Worm (Caenorhabditis elegans) whole organism, young adult: ENCODE measurements around the gene T27E4.7.

Experiments
- die-1 ChIP-seq: sonication (generic microtip); optimal IDR thresholded peaks from 2 replicates; lab custom pipeline; 2016; ENCODE audit warnings: missing genotype, mild to moderate bottlenecking, missing genetic modification characterization, missing compliant biosample characterization
- efl-1 ChIP-seq: fragments of 150-350 bp; optimal IDR thresholded peaks from 2 replicates; lab custom pipeline; 2014; ENCODE audit warnings: missing biosample characterization, missing genetic modification reagents, missing genetic modification characterization
- egrh-3 ChIP-seq: fragments of 200-800 bp; sonication (Bioruptor generic); IDR thresholded peaks from 2 replicates; pipeline ENCODE4 v1.3.6; 2022; ENCODE audit warnings: missing genetic modification reagents, missing genetic modification characterization, missing compliant biosample characterization
- madf-3 ChIP-seq: fragments of 200-800 bp; sonication (Bioruptor generic); IDR thresholded peaks from 2 replicates; pipeline ENCODE4 v1.3.6; 2022; ENCODE audit warnings: missing genetic modification reagents, missing genetic modification characterization, missing compliant biosample characterization
- rpc-1 ChIP-seq, 2 experiments: fragments of 150-350 bp in 1 of 2; sonication (generic microtip) in 1 of 2; optimal IDR thresholded peaks; 2 replicates each; lab custom pipeline; 2014 to 2018; ENCODE audit warnings: missing biosample characterization in 1 of 2, missing genetic modification characterization in 1 of 2, missing genetic modification reagents in 1 of 2, missing genotype in 1 of 2
- snpc-1.1 ChIP-seq: sonication (generic microtip); optimal IDR thresholded peaks from 2 replicates; lab custom pipeline; 2017; ENCODE audit warnings: missing genetic modification characterization, mild to moderate bottlenecking, missing compliant biosample characterization, antibody characterized with exemption, moderate library complexity, missing genotype, missing genetic modification reagents; ENCODE audit not compliant: insufficient read depth
- unc-130 ChIP-seq: sonication (generic microtip); optimal IDR thresholded peaks from 2 replicates; lab custom pipeline; 2016; ENCODE audit warnings: missing genetic modification reagents, missing genetic modification characterization, missing compliant biosample characterization
- zfh-2 ChIP-seq: fragments of 200-800 bp; sonication (Bioruptor generic); conservative IDR thresholded peaks from 2 replicates; pipeline ENCODE4 v1.3.6; 2022; ENCODE audit warnings: missing genetic modification reagents, missing genetic modification characterization, missing compliant biosample characterization
- ztf-25 ChIP-seq: fragments of 200-800 bp; sonication (Bioruptor generic); IDR thresholded peaks from 2 replicates; pipeline ENCODE4 v1.3.6; 2022; ENCODE audit warnings: missing genetic modification reagents, missing genetic modification characterization, missing compliant biosample characterization
- ztf-3 ChIP-seq: fragments of 200-800 bp; sonication (Bioruptor generic); optimal IDR thresholded peaks from 2 replicates; lab custom pipeline; 2018; ENCODE audit warnings: mild to moderate bottlenecking, missing genetic modification characterization, missing compliant biosample characterization

DNA sequence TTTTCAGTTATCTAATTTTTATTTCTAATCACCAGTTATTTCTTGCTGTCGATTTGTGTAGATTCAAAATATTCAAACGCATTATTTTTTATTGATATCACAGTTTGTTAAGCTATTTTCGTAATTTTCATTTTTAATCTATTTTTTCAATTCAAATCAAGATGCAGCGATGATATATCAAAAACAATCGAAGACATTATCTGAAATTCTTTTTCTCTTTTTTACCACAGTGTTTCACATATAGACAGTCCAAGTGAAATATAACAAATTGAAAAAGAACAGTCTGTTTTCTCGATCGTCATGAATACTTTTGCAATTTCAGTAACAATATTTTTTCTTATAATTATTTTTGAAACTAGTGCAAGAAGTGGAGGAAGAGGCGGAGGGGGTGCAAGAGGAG is 49.2 kb upstream of the T27E4.7 start, which contains the start of gene F21C10.5:
- TF ChIP-seq zfh-2 (GFP tag; lab: Robert Waterston, UW): no peak
- no peak for TF ChIP-seq egrh-3 (GFP tag; lab: Robert Waterston, UW)
- TF ChIP-seq snpc-1.1 (tag; lab: Kevin White, UChicago): no peak
- TF ChIP-seq madf-3 (GFP tag; lab: Robert Waterston, UW): no peak
- TF ChIP-seq efl-1: no peak
- no peak for TF ChIP-seq rpc-1 (optimal IDR thresholded peaks at IDR 0.05; lab: Kevin White, UChicago)
- TF ChIP-seq rpc-1 (tag; optimal IDR thresholded peaks at IDR 0.05; lab: Kevin White, UChicago): no peak
- TF ChIP-seq ztf-3 (GFP tag; lab: Kevin White, UChicago): no peak
- no peak for TF ChIP-seq die-1 (tag; lab: Kevin White, UChicago)
- no peak for TF ChIP-seq ztf-25
- no peak for TF ChIP-seq unc-130 (GFP tag; lab: Kevin White, UChicago)
